Worm (Caenorhabditis elegans): Measurements from ENCODE around the gene C34F6.5.

Gene C34F6.5

ce11 chrX:11208788-11209187 lies at the start of gene C34F6.5:
Gene C34F6.5, minus strand, starts transcription at chrX:11208888.
- TF ChIP-seq elt-1 (tag; optimal IDR thresholded peaks at IDR 0.05): no peak
- TF ChIP-seq C34F6.9 (tag; optimal IDR thresholded peaks at IDR 0.05): no peak
- no peak for TF ChIP-seq sma-9 (GFP tag; optimal IDR thresholded peaks at IDR 0.05)
- TF ChIP-seq sma-9 (tag; optimal IDR thresholded peaks at IDR 0.05): no peak
- TF ChIP-seq zag-1 (tag; optimal IDR thresholded peaks at IDR 0.05): no peak
- TF ChIP-seq F13H6.1 (tag; optimal IDR thresholded peaks at IDR 0.05): no peak
- no peak for TF ChIP-seq unc-39 (tag; optimal IDR thresholded peaks at IDR 0.05)
- TF ChIP-seq nhr-77 (tag; optimal IDR thresholded peaks at IDR 0.05): no peak
- no peak for TF ChIP-seq aly-2 (tag; optimal IDR thresholded peaks at IDR 0.05)
- TF ChIP-seq nhr-12 (tag; optimal IDR thresholded peaks at IDR 0.05): no peak
- no peak for TF ChIP-seq elt-3 (tag; optimal IDR thresholded peaks at IDR 0.05)
- TF ChIP-seq ama-1 (optimal IDR thresholded peaks at IDR 0.05): no peak

ce11 chrX:11257071-11257470 lies 48.4 kb upstream of the C34F6.5 start, which contains the start of gene C03A3.1:
Gene C03A3.1, plus strand, starts transcription at chrX:11257361.
- peak; percentile 60 for TF ChIP-seq lin-11 (tag; optimal IDR thresholded peaks at IDR 0.05)
- TF ChIP-seq sma-9 (GFP tag; optimal IDR thresholded peaks at IDR 0.05): no peak
- no peak for TF ChIP-seq sma-9 (tag; optimal IDR thresholded peaks at IDR 0.05)
- peak; percentile 16 for TF ChIP-seq nhr-129 (tag; optimal IDR thresholded peaks at IDR 0.05)
- TF ChIP-seq unc-55 (GFP tag; optimal IDR thresholded peaks at IDR 0.05): peak; percentile 42
- TF ChIP-seq mab-5 (tag; optimal IDR thresholded peaks at IDR 0.05): no peak
- peak; percentile 33 for TF ChIP-seq F13H6.1 (tag; optimal IDR thresholded peaks at IDR 0.05)
- peak; percentile 23 for TF ChIP-seq zag-1 (tag; optimal IDR thresholded peaks at IDR 0.05)
- no peak for TF ChIP-seq gmeb-1 (tag; optimal IDR thresholded peaks at IDR 0.05)
- TF ChIP-seq C34F6.9 (tag; optimal IDR thresholded peaks at IDR 0.05): peak; percentile 26

- peak; percentile 45 for TF ChIP-seq lin-13 (GFP tag; optimal IDR thresholded peaks at IDR 0.05)
- TF ChIP-seq crh-2 (tag; optimal IDR thresholded peaks at IDR 0.05): peak; percentile 47
- TF ChIP-seq C34F6.9 (tag; optimal IDR thresholded peaks at IDR 0.05): peak; percentile 50
- no peak for TF ChIP-seq egl-27 (tag; optimal IDR thresholded peaks at IDR 0.05)
- TF ChIP-seq sma-3 (GFP tag; optimal IDR thresholded peaks at IDR 0.05): peak; percentile 44
- peak; percentile 21 for TF ChIP-seq fos-1 (tag; optimal IDR thresholded peaks at IDR 0.05)
- no peak for TF ChIP-seq nhr-25 (tag; optimal IDR thresholded peaks at IDR 0.05)
- TF ChIP-seq lsy-2 (tag; optimal IDR thresholded peaks at IDR 0.05): peak; percentile 0 to 37
- TF ChIP-seq nhr-129 (tag; optimal IDR thresholded peaks at IDR 0.05): peak; percentile 47
- no peak for TF ChIP-seq nhr-10 (tag; optimal IDR thresholded peaks at IDR 0.05)
- TF ChIP-seq F13H6.1 (tag; optimal IDR thresholded peaks at IDR 0.05): peak; percentile 58
- TF ChIP-seq ztf-4 (tag; optimal IDR thresholded peaks at IDR 0.05): no peak
- peak; percentile 56 for TF ChIP-seq sma-9 (GFP tag; optimal IDR thresholded peaks at IDR 0.05)
- no peak for TF ChIP-seq sma-9 (tag; optimal IDR thresholded peaks at IDR 0.05)
- TF ChIP-seq unc-55 (GFP tag; optimal IDR thresholded peaks at IDR 0.05): peak; percentile 46
- no peak for TF ChIP-seq elt-1 (tag; optimal IDR thresholded peaks at IDR 0.05)
- peak; percentile 62 for TF ChIP-seq nhr-21 (tag; optimal IDR thresholded peaks at IDR 0.05)
- TF ChIP-seq mab-5 (tag; optimal IDR thresholded peaks at IDR 0.05): no peak
- TF ChIP-seq gmeb-1 (tag; optimal IDR thresholded peaks at IDR 0.05): peak; percentile 45
- TF ChIP-seq skn-1 (tag; optimal IDR thresholded peaks at IDR 0.05): no peak
These were observed 43.7 kb upstream of the C34F6.5 start for ce11 chrX:11252429-11252828.

ce11 chrX:11251928-11252327 lies 43.2 kb upstream of the C34F6.5 start:
- peak; percentile 88 for TF ChIP-seq fos-1 (tag; optimal IDR thresholded peaks at IDR 0.05)
- TF ChIP-seq nhr-11 (tag; optimal IDR thresholded peaks at IDR 0.05): no peak

- no peak for TF ChIP-seq mdl-1 (tag; optimal IDR thresholded peaks at IDR 0.05)
- TF ChIP-seq fos-1 (tag; optimal IDR thresholded peaks at IDR 0.05): peak; percentile 62
These were observed 42.3 kb upstream of the C34F6.5 start for ce11 chrX:11250983-11251382.

- TF ChIP-seq sma-9 (GFP tag; optimal IDR thresholded peaks at IDR 0.05) (no peak), sma-9 (tag; optimal IDR thresholded peaks at IDR 0.05) (no peak), sma-3 (GFP tag; optimal IDR thresholded peaks at IDR 0.05) (no peak), ama-1 (optimal IDR thresholded peaks at IDR 0.05) (no peak), elt-1 (tag; optimal IDR thresholded peaks at IDR 0.05) (no peak), R02D3.7 (tag; optimal IDR thresholded peaks at IDR 0.05) (no peak), nhr-11 (tag; optimal IDR thresholded peaks at IDR 0.05) (no peak), nhr-129 (tag; optimal IDR thresholded peaks at IDR 0.05) (no peak), ceh-82 (tag; optimal IDR thresholded peaks at IDR 0.05) (no peak), ztf-4 (tag; optimal IDR thresholded peaks at IDR 0.05) (no peak)
These were observed 40.7 kb upstream of the C34F6.5 start for ce11 chrX:11249392-11249791.
